Fruit fly (Drosophila melanogaster) whole organism, wandering third instar larva: Measurements from ENCODE around the gene Srrm234.

ENCODE experiments used
- Dfd ChIP-seq: fragments of >200 bp; optimal IDR thresholded peaks from 2 replicates; lab custom pipeline; 2017; ENCODE audit warnings: missing biosample characterization, missing genetic modification characterization
- OdsH ChIP-seq: fragments of 200-800 bp; sonication (Bioruptor generic); optimal IDR thresholded peaks from 2 replicates; lab custom pipeline; 2016; ENCODE audit warnings: missing biosample characterization, mild to moderate bottlenecking, missing genetic modification characterization
- brk ChIP-seq: fragments of 200-800 bp; sonication (Bioruptor generic); optimal IDR thresholded peaks from 2 replicates; lab custom pipeline; 2016; ENCODE audit warnings: missing biosample characterization, mild to moderate bottlenecking, missing genetic modification characterization
- dmrt93B ChIP-seq: fragments of 200-800 bp; sonication (Bioruptor generic); optimal IDR thresholded peaks from 2 replicates; lab custom pipeline; 2018; ENCODE audit warnings: missing biosample characterization, mild to moderate bottlenecking, missing genetic modification characterization
- dsf ChIP-seq: sonication (Bioruptor generic); optimal IDR thresholded peaks from 2 replicates; lab custom pipeline; 2016; ENCODE audit warnings: missing biosample characterization, missing genetic modification characterization, borderline replicate concordance
- lola ChIP-seq: fragments of >200 bp; optimal IDR thresholded peaks from 2 replicates; lab custom pipeline; 2017; ENCODE audit warnings: missing biosample characterization, missing genetic modification characterization
- usp ChIP-seq: fragments of >200 bp; optimal IDR thresholded peaks from 2 replicates; lab custom pipeline; 2017; ENCODE audit warnings: missing biosample characterization, missing genetic modification characterization

DNA sequence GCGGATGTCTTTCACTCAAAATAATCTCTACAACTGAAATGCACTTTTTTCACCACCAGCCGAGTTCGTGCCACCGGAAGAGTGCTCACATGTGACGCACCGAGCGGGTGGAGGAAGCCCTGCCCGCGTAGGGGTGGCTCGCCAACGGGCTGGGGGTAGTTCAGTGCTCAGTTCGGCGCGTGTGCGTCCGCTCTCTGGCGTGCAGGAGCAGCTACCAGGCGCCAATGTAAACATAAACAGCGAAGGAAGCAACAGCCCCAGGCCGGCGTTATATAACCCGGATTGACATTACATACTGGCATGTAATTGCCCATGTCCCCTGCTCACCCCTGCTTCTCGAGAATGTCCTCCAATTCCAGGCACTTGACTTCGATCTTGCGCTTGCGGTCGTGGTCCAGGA is 659 bp downstream of the Srrm234 start:
- TF ChIP-seq usp (GFP tag; lab: Kevin White, UChicago) (no peak), lola (GFP tag; lab: Kevin White, UChicago) (no peak), dmrt93B (no peak), dsf (GFP tag; lab: Kevin White, UChicago) (no peak), OdsH (GFP tag; lab: Kevin White, UChicago) (no peak), Dfd (no peak), brk (no peak)
